Fruit fly (Drosophila melanogaster) whole organism, prepupa: ENCODE results near the gene CG11586.
A peak's percentile ranks its signal among the peaks of the same experiment; 100 is the strongest.

Experiments used
- Blimp-1 ChIP-seq: fragments of 200-800 bp; sonication (Bioruptor generic); optimal IDR thresholded peaks from 3 replicates; lab custom pipeline; 2017; ENCODE audit warnings: missing biosample characterization, missing genetic modification characterization, mild to moderate bottlenecking, moderate library complexity, missing genetic modification reagents
- CG10631 ChIP-seq: fragments of 200-800 bp; sonication (Bioruptor generic); optimal IDR thresholded peaks from 2 replicates; lab custom pipeline; 2016; ENCODE audit warnings: missing biosample characterization, missing genetic modification characterization
- CG10669 ChIP-seq: fragments of 200-800 bp; sonication (Bioruptor generic); optimal IDR thresholded peaks from 3 replicates; lab custom pipeline; 2018; ENCODE audit warnings: missing biosample characterization, mild to moderate bottlenecking, missing genetic modification characterization, moderate library complexity
- CG11294 ChIP-seq: fragments of 200-800 bp; sonication (Bioruptor generic); IDR thresholded peaks from 2 replicates; pipeline ENCODE4 v1.3.6; 2022; ENCODE audit warnings: missing biosample characterization, missing genetic modification characterization
- CG11902 ChIP-seq: fragments of 200-800 bp; sonication (Bioruptor generic); optimal IDR thresholded peaks from 3 replicates; lab custom pipeline; 2016; ENCODE audit warnings: missing biosample characterization, missing genetic modification characterization
- CG15336 ChIP-seq: fragments of 200-800 bp; sonication (Bioruptor generic); IDR thresholded peaks from 2 replicates; pipeline ENCODE4 v1.3.6; 2022; ENCODE audit warnings: missing biosample characterization, missing genetic modification characterization
- CG1621 ChIP-seq: fragments of 200-800 bp; sonication (Bioruptor generic); optimal IDR thresholded peaks from 3 replicates; lab custom pipeline; 2018; ENCODE audit warnings: missing biosample characterization, mild to moderate bottlenecking, missing genetic modification characterization
- CG3032 ChIP-seq: fragments of 200-800 bp; optimal IDR thresholded peaks from 2 replicates; lab custom pipeline; 2019; ENCODE audit warnings: missing biosample characterization, mild to moderate bottlenecking, missing genetic modification characterization, moderate library complexity
- CG31627 ChIP-seq: fragments of 200-800 bp; sonication (Bioruptor generic); optimal IDR thresholded peaks from 3 replicates; lab custom pipeline; 2016; ENCODE audit warnings: missing biosample characterization, missing genetic modification characterization
- CG32006 ChIP-seq: fragments of 200-800 bp; sonication (Bioruptor generic); optimal IDR thresholded peaks from 3 replicates; lab custom pipeline; 2017; ENCODE audit warnings: missing biosample characterization, mild to moderate bottlenecking, missing genetic modification characterization
- CG3919 ChIP-seq: fragments of 200-800 bp; sonication (Bioruptor generic); optimal IDR thresholded peaks from 3 replicates; lab custom pipeline; 2016; ENCODE audit warnings: missing biosample characterization, missing genetic modification characterization
- CG4318 ChIP-seq: fragments of 200-800 bp; sonication (Bioruptor generic); optimal IDR thresholded peaks from 3 replicates; lab custom pipeline; 2017; ENCODE audit warnings: missing biosample characterization, mild to moderate bottlenecking, missing genetic modification characterization
- CG6163 ChIP-seq: fragments of 200-800 bp; sonication (Bioruptor generic); IDR thresholded peaks from 3 replicates; pipeline ENCODE4 v1.3.6; 2022; ENCODE audit warnings: missing biosample characterization, missing genetic modification characterization
- CG6792 ChIP-seq: fragments of 200-800 bp; sonication (Bioruptor generic); optimal IDR thresholded peaks from 3 replicates; lab custom pipeline; 2016; ENCODE audit warnings: missing biosample characterization, missing genetic modification characterization
- CG6808 ChIP-seq: fragments of 200-800 bp; sonication (Bioruptor generic); optimal IDR thresholded peaks from 3 replicates; lab custom pipeline; 2017; ENCODE audit warnings: missing biosample characterization, missing genetic modification characterization, mild to moderate bottlenecking, moderate library complexity, missing genetic modification reagents
- CG6854 ChIP-seq: fragments of 200-800 bp; sonication (Bioruptor generic); optimal IDR thresholded peaks from 2 replicates; lab custom pipeline; 2017; ENCODE audit warnings: missing biosample characterization, mild to moderate bottlenecking, missing genetic modification characterization
- CG8119 ChIP-seq: fragments of 200-800 bp; sonication (Bioruptor generic); IDR thresholded peaks from 3 replicates; pipeline ENCODE4 v1.3.6; 2022; ENCODE audit warnings: missing biosample characterization, missing genetic modification characterization
- CG8319 ChIP-seq: fragments of 200-800 bp; sonication (Bioruptor generic); optimal IDR thresholded peaks from 3 replicates; lab custom pipeline; 2016; ENCODE audit warnings: missing biosample characterization, missing genetic modification characterization
- Eip75B ChIP-seq: fragments of 200-800 bp; sonication (Bioruptor generic); optimal IDR thresholded peaks from 3 replicates; lab custom pipeline; 2016; ENCODE audit warnings: missing biosample characterization, missing genetic modification characterization
- Eip78C ChIP-seq: fragments of 200-800 bp; sonication (Bioruptor generic); peaks from one replicate; lab custom pipeline; 2016; ENCODE audit warnings: missing biosample characterization, missing genetic modification characterization
- Eip93F ChIP-seq: fragments of 200-800 bp; sonication (Bioruptor generic); optimal IDR thresholded peaks from 2 replicates; lab custom pipeline; 2016; ENCODE audit warnings: missing biosample characterization, mild to moderate bottlenecking, missing genetic modification characterization
- Ets21C ChIP-seq: fragments of 200-800 bp; sonication (Bioruptor generic); optimal IDR thresholded peaks from 3 replicates; lab custom pipeline; 2016; ENCODE audit warnings: missing biosample characterization, missing genetic modification characterization
- Ets96B ChIP-seq: fragments of 200-800 bp; optimal IDR thresholded peaks from 2 replicates; lab custom pipeline; 2019; ENCODE audit warnings: missing biosample characterization, mild to moderate bottlenecking, missing genetic modification characterization, moderate library complexity
- Gug ChIP-seq: fragments of 200-800 bp; sonication (Bioruptor generic); IDR thresholded peaks from 2 replicates; pipeline ENCODE4 v1.3.6; 2022; ENCODE audit warnings: missing biosample characterization, missing genetic modification characterization
- Hr38 ChIP-seq: sonication (Bioruptor generic); optimal IDR thresholded peaks from 2 replicates; lab custom pipeline; 2016; ENCODE audit warnings: missing biosample characterization, missing genetic modification characterization
- Hr39 ChIP-seq: fragments of 200-800 bp; sonication (Bioruptor generic); optimal IDR thresholded peaks from 2 replicates; lab custom pipeline; 2016; ENCODE audit warnings: missing biosample characterization, missing genetic modification characterization
- Hr4 ChIP-seq: fragments of 200-800 bp; sonication (Bioruptor generic); optimal IDR thresholded peaks from 3 replicates; lab custom pipeline; 2016; ENCODE audit warnings: missing biosample characterization, missing genetic modification characterization
- Lpt ChIP-seq: fragments of 200-800 bp; sonication (Bioruptor generic); optimal IDR thresholded peaks from 3 replicates; lab custom pipeline; 2016; ENCODE audit warnings: missing biosample characterization, missing genetic modification characterization
- Met ChIP-seq: fragments of 200-800 bp; sonication (Bioruptor generic); optimal IDR thresholded peaks from 3 replicates; lab custom pipeline; 2016; ENCODE audit warnings: missing biosample characterization, missing genetic modification characterization
- OdsH ChIP-seq: fragments of 200-800 bp; sonication (Bioruptor generic); optimal IDR thresholded peaks from 3 replicates; lab custom pipeline; 2016; ENCODE audit warnings: missing biosample characterization, missing genetic modification characterization
- Smox ChIP-seq: fragments of 200-800 bp; sonication (Bioruptor generic); optimal IDR thresholded peaks from 3 replicates; lab custom pipeline; 2016; ENCODE audit warnings: missing biosample characterization, missing genetic modification characterization
- Sox102F ChIP-seq: fragments of 200-800 bp; sonication (Bioruptor generic); optimal IDR thresholded peaks from 2 replicates; lab custom pipeline; 2016; ENCODE audit warnings: missing biosample characterization, mild to moderate bottlenecking, missing genetic modification characterization
- Sox15 ChIP-seq: fragments of 200-800 bp; sonication (Bioruptor generic); optimal IDR thresholded peaks from 3 replicates; lab custom pipeline; 2016; ENCODE audit warnings: missing biosample characterization, missing genetic modification characterization
- acj6 ChIP-seq: fragments of 200-800 bp; sonication (Bioruptor generic); optimal IDR thresholded peaks from 3 replicates; lab custom pipeline; 2016; ENCODE audit warnings: missing biosample characterization, missing genetic modification characterization
- cyc ChIP-seq: fragments of 200-800 bp; sonication (Bioruptor generic); optimal IDR thresholded peaks from 3 replicates; lab custom pipeline; 2016; ENCODE audit warnings: missing biosample characterization, missing genetic modification characterization
- dac ChIP-seq: fragments of 200-800 bp; sonication (Bioruptor generic); optimal IDR thresholded peaks from 2 replicates; lab custom pipeline; 2017; ENCODE audit warnings: missing biosample characterization, mild to moderate bottlenecking, missing genetic modification characterization
- esn ChIP-seq: fragments of 200-800 bp; sonication (Bioruptor generic); optimal IDR thresholded peaks from 2 replicates; lab custom pipeline; 2016; ENCODE audit warnings: missing biosample characterization, mild to moderate bottlenecking, missing genetic modification characterization, moderate library complexity
- fd59A ChIP-seq: fragments of 200-800 bp; sonication (Bioruptor generic); optimal IDR thresholded peaks from 2 replicates; lab custom pipeline; 2017; ENCODE audit warnings: missing biosample characterization, mild to moderate bottlenecking, missing genetic modification characterization, missing genetic modification reagents
- fd85E ChIP-seq: fragments of 200-800 bp; sonication (Bioruptor generic); optimal IDR thresholded peaks from 3 replicates; lab custom pipeline; 2016; ENCODE audit warnings: missing biosample characterization, missing genetic modification characterization
- lz ChIP-seq: fragments of 200-800 bp; sonication (Bioruptor generic); optimal IDR thresholded peaks from 3 replicates; lab custom pipeline; 2016; ENCODE audit warnings: missing biosample characterization, missing genetic modification characterization
- salr ChIP-seq, 2 experiments: fragments of 200-800 bp; sonication (Bioruptor generic); optimal IDR thresholded peaks; 3 replicates each; lab custom pipeline; 2016 to 2018; ENCODE audit warnings: missing biosample characterization in 2 of 2, missing genetic modification characterization in 2 of 2, mild to moderate bottlenecking in 1 of 2

Gene CG11586

DNA sequence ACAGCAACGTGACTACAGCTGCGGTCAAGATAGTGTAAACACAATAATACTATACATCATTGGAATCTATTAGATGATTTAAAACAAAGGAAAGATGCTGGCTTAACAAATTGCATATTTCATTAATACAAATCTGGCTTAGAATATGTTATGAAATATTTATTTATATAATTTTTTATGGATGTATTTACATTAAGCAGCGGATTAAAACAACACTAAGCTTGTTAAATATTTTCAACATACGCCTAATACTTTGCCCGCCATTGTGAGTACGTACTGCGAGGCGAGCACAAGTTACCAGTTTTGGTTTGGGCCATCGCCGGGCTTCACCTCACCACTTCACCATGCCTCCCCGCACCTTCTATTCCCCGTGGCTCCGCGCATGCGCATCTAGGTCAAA lies 7.7 kb upstream of the CG11586 start (continued):
- TF ChIP-seq Hr4 (GFP tag; lab: Kevin White, UChicago) (peak; percentile 58), acj6 (GFP tag; lab: Kevin White, UChicago) (peak; percentile 76), CG3032 (peak; percentile 83), CG32006 (GFP tag; lab: Kevin White, UChicago) (peak; percentile 90), dac (GFP tag; lab: Kevin White, UChicago) (peak; percentile 13), Met (peak; percentile 77), CG6854 (GFP tag; lab: Kevin White, UChicago) (peak; percentile 71), CG8319 (GFP tag; lab: Kevin White, UChicago) (peak; percentile 39), fd85E (peak; percentile 50), CG15336 (GFP tag; lab: Robert Waterston, UW) (peak; percentile 89), Smox (GFP tag; lab: Kevin White, UChicago) (peak; percentile 63), CG31627 (GFP tag; lab: Kevin White, UChicago) (peak; percentile 33), esn (GFP tag; lab: Kevin White, UChicago) (peak; percentile 75), CG4318 (GFP tag; lab: Kevin White, UChicago) (peak; percentile 70), cyc (GFP tag; lab: Kevin White, UChicago) (peak; percentile 51), CG10669 (GFP tag; lab: Kevin White, UChicago) (peak; percentile 66), CG8119 (GFP tag; lab: Robert Waterston, UW) (peak; percentile 89), CG11902 (GFP tag; lab: Kevin White, UChicago) (peak; percentile 38), OdsH (GFP tag; lab: Kevin White, UChicago) (peak; percentile 79), Sox102F (peak; percentile 70), Hr38 (no peak), Sox15 (peak; percentile 37), CG1621 (tag; lab: Kevin White, UChicago) (peak; percentile 56), lz (peak; percentile 48), salr (GFP tag; optimal IDR thresholded peaks at IDR 0.05; lab: Kevin White, UChicago) (peak; percentile 15 to 70), Eip75B (GFP tag; lab: Kevin White, UChicago) (peak; percentile 46), fd59A (GFP tag; lab: Kevin White, UChicago) (peak; percentile 58), CG6163 (peak; percentile 79), Eip93F (GFP tag; lab: Kevin White, UChicago) (peak; percentile 12), Eip78C (GFP tag; lab: Kevin White, UChicago) (peak; percentile 94), Lpt (GFP tag; lab: Kevin White, UChicago) (peak; percentile 74)

DNA sequence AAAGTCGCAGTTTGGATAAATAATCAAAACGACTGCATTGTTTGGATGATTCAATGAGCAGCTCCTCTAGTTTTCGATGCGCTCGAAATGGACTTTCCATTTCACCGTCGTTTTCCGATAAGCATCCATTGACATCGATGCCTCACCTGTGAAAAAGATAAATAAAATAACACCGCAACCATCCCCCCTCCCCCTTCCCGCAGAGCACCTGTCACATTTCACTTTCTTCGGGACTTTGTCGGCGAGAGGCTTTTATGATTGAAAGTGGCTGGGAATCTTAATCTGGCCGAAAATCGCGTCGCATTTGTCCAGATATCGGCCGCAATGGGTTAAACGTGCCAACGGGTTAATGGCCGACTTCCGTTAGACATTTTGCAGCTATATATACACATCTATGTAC lies 6.9 kb upstream of the CG11586 start:
- TF ChIP-seq Blimp-1 (GFP tag; lab: Kevin White, UChicago) (peak; percentile 54), Ets96B (tag; lab: Kevin White, UChicago) (no peak), salr (GFP tag; optimal IDR thresholded peaks at IDR 0.05; lab: Kevin White, UChicago) (no peak), CG15336 (GFP tag; lab: Robert Waterston, UW) (no peak)

DNA sequence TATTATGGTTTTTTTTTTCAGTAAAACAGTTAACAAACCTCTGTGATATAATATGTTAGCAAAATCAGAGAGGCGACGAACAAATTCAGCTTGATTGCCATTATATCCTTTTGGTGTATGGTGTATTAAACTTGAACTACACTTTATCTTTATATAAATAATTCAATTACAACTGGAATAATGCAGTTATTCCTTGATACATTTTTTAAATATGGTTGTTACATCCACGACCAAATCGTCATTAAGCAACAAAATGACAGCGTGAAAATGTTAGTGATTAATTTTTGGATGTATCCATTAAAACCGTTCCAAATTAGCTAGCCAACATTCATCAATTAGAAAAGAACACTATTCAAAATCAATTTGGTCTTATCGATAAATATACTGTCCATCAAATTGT lies 5.1 kb upstream of the CG11586 start, which contains the start of gene CG33764:
Gene CG33764, minus strand, starts transcription at position 101 of the 400 bp plus-strand sequence.
- TF ChIP-seq Gug (GFP tag; lab: Robert Waterston, UW) (no peak), Eip75B (GFP tag; lab: Kevin White, UChicago) (no peak), CG10631 (GFP tag; lab: Kevin White, UChicago) (no peak), CG6808 (no peak), CG32006 (GFP tag; lab: Kevin White, UChicago) (no peak), cyc (GFP tag; lab: Kevin White, UChicago) (no peak), CG10669 (GFP tag; lab: Kevin White, UChicago) (no peak), Hr4 (GFP tag; lab: Kevin White, UChicago) (no peak), Hr39 (GFP tag; lab: Kevin White, UChicago) (no peak), salr (GFP tag; optimal IDR thresholded peaks at IDR 0.05; lab: Kevin White, UChicago) (no peak), Ets21C (GFP tag; lab: Kevin White, UChicago) (no peak), CG6854 (GFP tag; lab: Kevin White, UChicago) (no peak), CG6792 (GFP tag; lab: Kevin White, UChicago) (no peak), Eip93F (GFP tag; lab: Kevin White, UChicago) (no peak), CG3919 (GFP tag; lab: Kevin White, UChicago) (no peak), CG11294 (GFP tag; lab: Robert Waterston, UW) (no peak), dac (GFP tag; lab: Kevin White, UChicago) (no peak), esn (GFP tag; lab: Kevin White, UChicago) (no peak), CG15336 (GFP tag; lab: Robert Waterston, UW) (no peak)
